Worm (Caenorhabditis elegans) whole organism, late embryonic: ENCODE data around the gene H20E11.2.

ENCODE experiments used
- F13H6.1 ChIP-seq: sonication (generic microtip); optimal IDR thresholded peaks from 2 replicates; lab custom pipeline; 2016; ENCODE audit warnings: missing genetic modification characterization, missing compliant biosample characterization
- ceh-24 ChIP-seq: sonication (generic microtip); optimal IDR thresholded peaks from 2 replicates; lab custom pipeline; 2016; ENCODE audit warnings: mild to moderate bottlenecking, missing genetic modification characterization, missing compliant biosample characterization
- nfya-1 ChIP-seq: sonication (generic microtip); optimal IDR thresholded peaks from 2 replicates; lab custom pipeline; 2017; ENCODE audit warnings: missing genetic modification characterization, mild to moderate bottlenecking, missing compliant biosample characterization, antibody characterized with exemption, moderate library complexity
- pqm-1 ChIP-seq: sonication (generic microtip); optimal IDR thresholded peaks from 2 replicates; lab custom pipeline; 2016; ENCODE audit warnings: missing genetic modification characterization, missing compliant biosample characterization
- unc-3 ChIP-seq, 2 experiments: fragments of 200-800 bp in 1 of 2; sonication (Bioruptor generic) in 1 of 2; sonication (generic microtip) in 1 of 2; conservative IDR thresholded peaks in 1 of 2; optimal IDR thresholded peaks in 1 of 2; 2 replicates each; pipeline versions ENCODE4 v1.3.6 to Lab custom; 2016 to 2022; ENCODE audit warnings: missing compliant biosample characterization in 2 of 2, missing genetic modification characterization in 2 of 2, missing genetic modification reagents in 1 of 2

DNA sequence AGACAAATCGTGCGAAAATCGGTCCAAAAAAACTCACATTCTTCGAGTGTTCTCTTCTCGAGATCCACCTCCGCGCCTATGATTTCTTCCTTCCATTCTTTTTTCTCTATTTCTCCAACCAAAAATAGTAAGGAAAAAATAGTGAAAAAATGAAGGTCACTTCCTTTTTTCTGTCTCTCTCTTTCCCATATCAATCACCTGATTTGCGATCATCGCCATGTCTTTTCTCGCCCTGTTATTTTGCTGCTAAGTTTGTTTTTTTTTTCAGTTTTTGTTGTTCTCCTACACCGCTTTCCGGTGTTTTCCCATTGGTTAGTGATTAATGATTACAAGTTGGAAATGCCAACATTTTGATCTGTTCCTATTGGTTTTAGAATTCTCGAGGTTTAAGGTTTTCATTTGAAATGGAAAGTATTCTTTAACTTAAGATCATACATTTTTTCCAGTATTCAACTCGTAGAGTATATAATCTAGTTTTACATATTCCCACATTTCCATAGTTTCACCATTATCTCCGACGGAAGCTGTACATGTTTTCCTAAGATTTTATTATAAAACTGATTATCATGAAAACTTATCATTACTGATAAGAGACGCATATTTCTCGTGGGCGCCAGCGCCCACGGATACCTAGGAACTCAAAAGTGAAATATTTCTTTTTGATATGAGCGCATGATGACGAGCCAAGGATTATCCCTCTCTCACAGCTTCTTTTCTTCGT is 14.1 kb downstream of the H20E11.2 start:
- TF ChIP-seq F13H6.1 (no peak), pqm-1 (tag; lab: Kevin White, UChicago) (no peak), unc-3 (GFP tag; conservative IDR thresholded peaks at IDR 0.05; lab: Robert Waterston, UW) (no peak), unc-3 (tag; optimal IDR thresholded peaks at IDR 0.05; lab: Kevin White, UChicago) (no peak), nfya-1 (tag; lab: Kevin White, UChicago) (no peak), ceh-24 (no peak)
